Worm (Caenorhabditis elegans) whole organism, late embryonic: Measurements from ENCODE around the gene snfc-5.

Experiments used
- ama-1 ChIP-seq: fragments of 150-350 bp; optimal IDR thresholded peaks from 2 replicates; lab custom pipeline; 2014
- ceh-9 ChIP-seq: sonication (generic microtip); optimal IDR thresholded peaks from 2 replicates; lab custom pipeline; 2016; ENCODE audit warnings: mild to moderate bottlenecking, missing genetic modification characterization, inconsistent platforms, missing compliant biosample characterization
- dve-1 ChIP-seq: sonication (generic microtip); optimal IDR thresholded peaks from 2 replicates; lab custom pipeline; 2017; ENCODE audit warnings: antibody characterized with exemption, mild to moderate bottlenecking, missing genetic modification characterization, missing compliant biosample characterization
- fkh-10 ChIP-seq: fragments of 150-350 bp; optimal IDR thresholded peaks from 2 replicates; lab custom pipeline; 2014; ENCODE audit warnings: missing biosample characterization, missing genetic modification reagents, missing genetic modification characterization
- fkh-6 ChIP-seq: sonication (generic microtip); optimal IDR thresholded peaks from 2 replicates; lab custom pipeline; 2016; ENCODE audit warnings: missing genetic modification characterization, missing compliant biosample characterization
- gmeb-2 ChIP-seq: sonication (generic microtip); optimal IDR thresholded peaks from 2 replicates; lab custom pipeline; 2016; ENCODE audit warnings: missing genetic modification characterization, inconsistent platforms, missing compliant biosample characterization
- pag-3 ChIP-seq: sonication (generic microtip); optimal IDR thresholded peaks from 2 replicates; lab custom pipeline; 2016; ENCODE audit warnings: missing compliant biosample characterization, missing genetic modification characterization, borderline replicate concordance
- pha-2 ChIP-seq: sonication (generic microtip); optimal IDR thresholded peaks from 2 replicates; lab custom pipeline; 2017; ENCODE audit warnings: mild to moderate bottlenecking, missing genetic modification characterization, missing compliant biosample characterization
- pha-4 ChIP-seq: fragments of 150-350 bp; optimal IDR thresholded peaks from 2 replicates; lab custom pipeline; 2018; ENCODE audit warnings: missing biosample characterization, missing genetic modification reagents, missing genetic modification characterization
- sdc-2 ChIP-seq: sonication (generic microtip); optimal IDR thresholded peaks from 2 replicates; lab custom pipeline; 2016; ENCODE audit warnings: missing genotype, missing genetic modification characterization, missing compliant biosample characterization

DNA sequence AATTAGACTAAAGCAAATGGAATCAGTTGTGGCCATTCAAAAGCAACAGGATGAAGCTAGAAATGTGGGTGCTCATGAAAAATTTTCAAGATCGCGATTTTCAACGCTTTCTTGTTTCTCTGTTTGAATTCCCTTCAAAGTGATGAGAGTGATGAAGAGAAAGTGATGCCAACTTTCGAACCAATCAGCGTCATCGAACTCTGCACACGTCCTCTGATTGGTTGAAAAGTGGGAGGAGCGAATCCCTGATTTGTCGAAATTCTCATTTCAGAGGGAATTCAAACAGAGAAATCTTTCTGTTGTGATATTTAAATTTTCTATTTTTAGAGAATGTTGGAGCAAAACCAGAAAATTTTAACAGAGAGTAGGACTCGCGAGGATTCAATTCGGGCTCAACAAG, 22.5 kb upstream of the snfc-5 start:
- TF ChIP-seq pag-3 (tag; lab: Kevin White, UChicago) (no peak), sdc-2 (tag; lab: Kevin White, UChicago) (no peak), dve-1 (tag; lab: Kevin White, UChicago) (no peak), ceh-9 (no peak), pha-4 (tag; lab: Kevin White, UChicago) (no peak), gmeb-2 (tag; lab: Kevin White, UChicago) (no peak), pha-2 (no peak), ama-1 (no peak), fkh-10 (GFP tag; lab: Kevin White, UChicago) (no peak), fkh-6 (tag; lab: Kevin White, UChicago) (no peak)
